Worm (Caenorhabditis elegans) whole organism, L4 larva: ENCODE measurements around the gene kdp-1.

Source experiments
- ZK546.5 ChIP-seq, 2 experiments: sonication (generic microtip); optimal IDR thresholded peaks; 2 replicates each; lab custom pipeline; 2017; ENCODE audit warnings: missing biosample characterization in 2 of 2, missing genetic modification characterization in 2 of 2
- ama-1 ChIP-seq: fragments of 150-350 bp; optimal IDR thresholded peaks from 2 replicates; lab custom pipeline; 2014; ENCODE audit warnings: inconsistent platforms, mixed read lengths
- ceh-20 ChIP-seq: fragments of 200-800 bp; sonication (Bioruptor generic); IDR thresholded peaks from 2 replicates; pipeline ENCODE4 v1.3.6; 2022; ENCODE audit warnings: missing genetic modification reagents, missing genetic modification characterization, missing compliant biosample characterization
- ceh-82 ChIP-seq: sonication (generic microtip); optimal IDR thresholded peaks from 2 replicates; lab custom pipeline; 2017; ENCODE audit warnings: missing biosample characterization, missing genetic modification characterization
- ces-1 ChIP-seq: fragments of 150-350 bp; sonication (generic microtip); optimal IDR thresholded peaks from 4 replicates; lab custom pipeline; 2014; ENCODE audit warnings: missing biosample characterization, missing genetic modification reagents, missing genetic modification characterization
- fkh-10 ChIP-seq: fragments of 150-350 bp; optimal IDR thresholded peaks from 2 replicates; lab custom pipeline; 2014; ENCODE audit warnings: missing biosample characterization, missing genetic modification reagents, missing genetic modification characterization
- fos-1 ChIP-seq: fragments of 150-350 bp; optimal IDR thresholded peaks from 2 replicates; lab custom pipeline; 2014; ENCODE audit warnings: missing biosample characterization, missing genetic modification characterization
- pha-4 ChIP-seq, 2 experiments: fragments of 150-350 bp in 1 of 2; fragments of 200-800 bp in 1 of 2; sonication (Bioruptor generic) in 1 of 2; IDR thresholded peaks in 1 of 2; optimal IDR thresholded peaks in 1 of 2; 2 replicates each; pipeline versions ENCODE4 v1.3.6 to Lab custom; 2014 to 2022; ENCODE audit warnings: missing genetic modification characterization in 2 of 2, missing genetic modification reagents in 2 of 2, missing biosample characterization in 1 of 2, missing compliant biosample characterization in 1 of 2
- tra-1 ChIP-seq: fragments of 200-800 bp; sonication (Bioruptor generic); IDR thresholded peaks from 2 replicates; pipeline ENCODE4 v1.3.6; 2022; ENCODE audit warnings: missing genetic modification reagents, missing genetic modification characterization, missing compliant biosample characterization
- unc-130 ChIP-seq: sonication (generic microtip); optimal IDR thresholded peaks from 2 replicates; lab custom pipeline; 2016; ENCODE audit warnings: missing genetic modification reagents, missing genetic modification characterization, missing compliant biosample characterization

DNA sequence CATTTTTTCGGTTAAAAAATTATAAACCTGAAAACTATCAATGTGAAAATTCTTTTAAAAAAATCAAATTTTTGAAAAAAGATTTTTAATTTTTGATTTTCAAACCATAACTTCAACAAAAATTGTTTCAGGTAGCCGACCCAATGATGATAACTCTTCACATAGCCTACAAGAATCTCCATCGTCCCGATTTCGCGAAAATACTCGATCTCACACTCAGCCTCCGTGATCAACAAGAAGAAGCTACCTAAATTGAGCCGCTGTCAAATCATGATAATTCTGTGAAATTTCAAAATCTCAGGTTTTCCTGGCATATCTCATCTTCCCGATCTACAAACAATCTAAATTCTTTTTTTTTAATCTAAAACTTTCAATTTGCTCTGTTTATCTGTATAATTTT lies 49.7 kb upstream of the kdp-1 start:
- TF ChIP-seq tra-1 (GFP tag; lab: Robert Waterston, UW) (no peak), fkh-10 (no peak), ceh-20 (GFP tag; lab: Robert Waterston, UW) (no peak), ces-1 (no peak), ZK546.5 (tag; optimal IDR thresholded peaks at IDR 0.05; lab: Kevin White, UChicago) (no peak), ama-1 (no peak), ceh-82 (tag; lab: Kevin White, UChicago) (no peak), unc-130 (GFP tag; lab: Kevin White, UChicago) (no peak), pha-4 (GFP tag; IDR thresholded peaks at IDR 0.05; lab: Robert Waterston, UW) (no peak), pha-4 (tag; optimal IDR thresholded peaks at IDR 0.05; lab: Kevin White, UChicago) (no peak), fos-1 (no peak)
